Worm (Caenorhabditis elegans) whole organism, late embryonic: ENCODE data around the gene C06E4.6.

Experiments used
- ama-1 ChIP-seq: fragments of 150-350 bp; optimal IDR thresholded peaks from 2 replicates; lab custom pipeline; 2014
- ceh-24 ChIP-seq: sonication (generic microtip); optimal IDR thresholded peaks from 2 replicates; lab custom pipeline; 2016; ENCODE audit warnings: mild to moderate bottlenecking, missing genetic modification characterization, missing compliant biosample characterization
- ceh-9 ChIP-seq: sonication (generic microtip); optimal IDR thresholded peaks from 2 replicates; lab custom pipeline; 2016; ENCODE audit warnings: mild to moderate bottlenecking, missing genetic modification characterization, inconsistent platforms, missing compliant biosample characterization
- dmd-4 ChIP-seq: sonication (generic microtip); optimal IDR thresholded peaks from 2 replicates; lab custom pipeline; 2016; ENCODE audit warnings: borderline replicate concordance, missing genetic modification characterization, missing compliant biosample characterization
- elt-2 ChIP-seq: sonication (generic microtip); optimal IDR thresholded peaks from 2 replicates; lab custom pipeline; 2016; ENCODE audit warnings: missing genetic modification reagents, missing genetic modification characterization, missing compliant biosample characterization
- ets-4 ChIP-seq: sonication (generic microtip); optimal IDR thresholded peaks from 2 replicates; lab custom pipeline; 2016; ENCODE audit warnings: missing genetic modification characterization, missing compliant biosample characterization
- hlh-8 ChIP-seq: sonication (generic microtip); optimal IDR thresholded peaks from 2 replicates; lab custom pipeline; 2016; ENCODE audit warnings: missing genotype, missing genetic modification characterization, missing compliant biosample characterization
- mec-3 ChIP-seq: sonication (generic microtip); optimal IDR thresholded peaks from 2 replicates; lab custom pipeline; 2016; ENCODE audit warnings: borderline replicate concordance, missing genetic modification characterization, missing compliant biosample characterization
- nhr-11 ChIP-seq: fragments of 150-350 bp; optimal IDR thresholded peaks from 2 replicates; lab custom pipeline; 2014; ENCODE audit warnings: missing biosample characterization, missing genetic modification characterization
- pha-4 ChIP-seq: fragments of 150-350 bp; optimal IDR thresholded peaks from 2 replicates; lab custom pipeline; 2018; ENCODE audit warnings: missing biosample characterization, missing genetic modification reagents, missing genetic modification characterization
- pros-1 ChIP-seq: fragments of 150-350 bp; optimal IDR thresholded peaks from 2 replicates; lab custom pipeline; 2014; ENCODE audit warnings: missing biosample characterization, missing genetic modification reagents, missing genetic modification characterization
- unc-55 ChIP-seq: sonication (generic microtip); optimal IDR thresholded peaks from 2 replicates; lab custom pipeline; 2017; ENCODE audit warnings: missing biosample characterization, missing genetic modification reagents, missing genetic modification characterization

ce11 chrIV:7234623-7235022 lies 23.5 kb downstream of the C06E4.6 start:
- TF ChIP-seq pha-4 (tag; lab: Kevin White, UChicago) (no peak), nhr-11 (no peak), unc-55 (GFP tag; lab: Kevin White, UChicago) (no peak), ceh-24 (tag; lab: Kevin White, UChicago) (no peak), elt-2 (tag; lab: Kevin White, UChicago) (no peak), pros-1 (no peak), mec-3 (tag; lab: Kevin White, UChicago) (no peak), hlh-8 (tag; lab: Kevin White, UChicago) (no peak), ets-4 (tag; lab: Kevin White, UChicago) (no peak), ceh-9 (no peak), dmd-4 (tag; lab: Kevin White, UChicago) (no peak), ama-1 (lab: Kevin White, UChicago) (no peak)
